Worm (Caenorhabditis elegans): ENCODE data around the gene fos-1.
A peak's percentile ranks its signal among the peaks of the same experiment; 100 is the strongest.

DNA sequence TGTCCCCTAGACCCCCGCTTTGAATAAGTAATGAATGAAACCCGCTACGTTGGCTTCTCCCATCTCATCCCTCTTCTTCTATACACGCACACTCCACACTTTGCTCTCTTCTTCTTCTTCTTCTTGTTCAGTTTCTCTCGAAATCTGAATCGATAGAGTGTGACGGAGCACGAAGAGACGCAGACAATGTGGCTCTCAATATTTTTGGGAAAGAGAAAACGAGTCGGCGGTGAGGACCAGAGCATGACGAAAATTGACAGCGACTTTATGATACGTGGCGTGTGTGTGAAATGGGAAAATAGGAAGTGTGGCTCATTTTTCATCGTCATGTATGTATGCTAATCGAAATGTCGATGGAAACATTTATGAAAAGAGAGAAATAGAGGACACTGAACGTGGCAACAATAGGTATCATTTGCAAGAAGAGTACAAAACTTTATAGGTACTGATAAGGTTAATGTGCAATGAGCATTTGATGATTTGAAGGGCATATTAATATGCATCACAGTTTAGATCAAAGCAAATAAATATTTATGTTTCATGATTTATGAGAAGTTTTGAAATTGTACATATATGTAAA lies 11.8 kb upstream of the fos-1 start:
- no peak for TF ChIP-seq pqm-1 (tag; optimal IDR thresholded peaks at IDR 0.05)
- TF ChIP-seq unc-86 (tag; optimal IDR thresholded peaks at IDR 0.05): no peak
- peak; percentile 54 for TF ChIP-seq rnt-1 (tag; optimal IDR thresholded peaks at IDR 0.05)
- no peak for TF ChIP-seq hlh-15 (tag; optimal IDR thresholded peaks at IDR 0.05)
- no peak for TF ChIP-seq F13H6.1 (tag; optimal IDR thresholded peaks at IDR 0.05)
- peak; percentile 73 for TF ChIP-seq ceh-48 (tag; optimal IDR thresholded peaks at IDR 0.05)
- TF ChIP-seq ceh-31 (tag; optimal IDR thresholded peaks at IDR 0.05): peak; percentile 53
